Fruit fly (Drosophila melanogaster) whole organism, adult: ENCODE results near the gene Prp6.

Source experiments
- CG14711 ChIP-seq: fragments of 200-800 bp; sonication (Bioruptor generic); optimal IDR thresholded peaks from 2 replicates; lab custom pipeline; 2018; ENCODE audit warnings: missing biosample characterization, mild to moderate bottlenecking, missing genetic modification characterization, moderate library complexity
- CG1620 ChIP-seq: fragments of 200-800 bp; sonication (Bioruptor generic); optimal IDR thresholded peaks from 2 replicates; lab custom pipeline; 2016; ENCODE audit warnings: missing biosample characterization, missing genetic modification characterization
- CG33017 ChIP-seq: fragments of 200-800 bp; sonication (Bioruptor generic); optimal IDR thresholded peaks from 2 replicates; lab custom pipeline; 2018; ENCODE audit warnings: missing biosample characterization, mild to moderate bottlenecking, missing genetic modification characterization, moderate library complexity
- CG5204 ChIP-seq: fragments of 200-800 bp; sonication (Bioruptor generic); optimal IDR thresholded peaks from 2 replicates; lab custom pipeline; 2016; ENCODE audit warnings: missing biosample characterization, missing genetic modification characterization
- CG7045 ChIP-seq: fragments of 200-800 bp; sonication (Bioruptor generic); optimal IDR thresholded peaks from 2 replicates; lab custom pipeline; 2017; ENCODE audit warnings: missing biosample characterization, mild to moderate bottlenecking, missing genetic modification characterization
- Clk ChIP-seq: fragments of 200-800 bp; sonication (Bioruptor generic); optimal IDR thresholded peaks from 2 replicates; lab custom pipeline; 2017; ENCODE audit warnings: missing biosample characterization, missing genetic modification characterization
- cic ChIP-seq: fragments of 200-800 bp; sonication (Bioruptor generic); optimal IDR thresholded peaks from 2 replicates; lab custom pipeline; 2017; ENCODE audit warnings: missing biosample characterization, mild to moderate bottlenecking, missing genetic modification characterization, moderate library complexity
- cnc ChIP-seq, 2 experiments: fragments of >200 bp; optimal IDR thresholded peaks; 2 replicates each; lab custom pipeline; 2017
- kay ChIP-seq: fragments of 200-800 bp; sonication (Bioruptor generic); peaks from one replicate; lab custom pipeline; 2016; ENCODE audit warnings: missing biosample characterization, missing genetic modification characterization, borderline replicate concordance
- ovo ChIP-seq: fragments of 200-800 bp; sonication (Bioruptor generic); optimal IDR thresholded peaks from 2 replicates; lab custom pipeline; 2016; ENCODE audit warnings: missing biosample characterization, missing genetic modification characterization
- pad ChIP-seq: fragments of 200-800 bp; sonication (Bioruptor generic); optimal IDR thresholded peaks from 3 replicates; lab custom pipeline; 2017; ENCODE audit warnings: missing biosample characterization, missing genetic modification characterization, mild to moderate bottlenecking, moderate library complexity, missing genetic modification reagents
- tj ChIP-seq: fragments of 200-800 bp; sonication (Bioruptor generic); optimal IDR thresholded peaks from 3 replicates; lab custom pipeline; 2017; ENCODE audit warnings: missing biosample characterization, mild to moderate bottlenecking, missing genetic modification characterization, moderate library complexity

DNA sequence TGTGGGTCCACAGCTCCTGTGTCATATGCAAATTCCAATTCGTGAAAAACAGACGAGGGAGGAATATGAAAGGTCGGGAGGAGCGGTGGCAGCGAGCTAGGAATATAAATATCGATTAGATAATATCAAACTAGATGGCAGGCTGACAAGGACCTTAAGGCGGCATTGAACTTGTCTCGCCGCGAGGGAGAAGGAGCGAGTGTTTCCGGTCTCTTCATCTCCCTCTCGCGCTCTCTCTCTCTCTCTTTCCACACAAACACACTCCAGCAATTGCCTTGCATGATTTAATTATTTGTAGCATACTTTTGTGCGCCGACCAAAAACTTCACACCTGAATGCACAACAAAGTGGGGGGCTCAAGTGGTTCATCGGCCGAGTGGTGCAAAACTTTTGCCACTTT, 41.8 kb downstream of the Prp6 start:
- no peak for TF ChIP-seq CG5204
- no peak for TF ChIP-seq pad (GFP tag; lab: Kevin White, UChicago)
- TF ChIP-seq CG7045, result no peak
- TF ChIP-seq tj (GFP tag; lab: Kevin White, UChicago), result no peak
- no peak for TF ChIP-seq Clk (GFP tag; lab: Kevin White, UChicago)
- TF ChIP-seq CG1620 (GFP tag; lab: Kevin White, UChicago), result no peak
- no peak for TF ChIP-seq ovo (GFP tag; lab: Kevin White, UChicago)
- no peak for TF ChIP-seq CG33017 (tag; lab: Kevin White, UChicago)
- no peak for TF ChIP-seq kay (GFP tag; lab: Kevin White, UChicago)
- TF ChIP-seq cnc (optimal IDR thresholded peaks at IDR 0.05; lab: Kevin White, UChicago), result no peak
- TF ChIP-seq CG14711 (tag; lab: Kevin White, UChicago), result no peak
- no peak for TF ChIP-seq cic
